Fruit fly (Drosophila melanogaster) whole organism, embryonic: Measurements from ENCODE around the gene CG31872.

Experiments
- Adf1 ChIP-seq: fragments of 200-800 bp; sonication (Bioruptor generic); IDR thresholded peaks from 2 replicates; pipeline ENCODE4 v1.3.6; 2022; ENCODE audit warnings: missing biosample characterization, missing genetic modification characterization
- Antp ChIP-seq: fragments of 200-800 bp; sonication (Bioruptor generic); optimal IDR thresholded peaks from 3 replicates; lab custom pipeline; 2016; ENCODE audit warnings: missing biosample characterization, missing genetic modification characterization
- Atf6 ChIP-seq: fragments of 200-800 bp; sonication (Bioruptor generic); IDR thresholded peaks from 2 replicates; pipeline ENCODE4 v1.3.6; 2022; ENCODE audit warnings: missing biosample characterization, missing genetic modification characterization
- BEAF-32 ChIP-seq: fragments of 200-800 bp; sonication (Bioruptor generic); optimal IDR thresholded peaks from 3 replicates; lab custom pipeline; 2017; ENCODE audit warnings: missing biosample characterization, missing genetic modification characterization, mild to moderate bottlenecking, moderate library complexity, missing genetic modification reagents
- CG10565 ChIP-seq: fragments of 200-800 bp; sonication (Bioruptor generic); optimal IDR thresholded peaks from 3 replicates; lab custom pipeline; 2016; ENCODE audit warnings: missing biosample characterization, mild to moderate bottlenecking, missing genetic modification characterization
- CG10654 ChIP-seq: fragments of 200-800 bp; sonication (Bioruptor generic); optimal IDR thresholded peaks from 2 replicates; lab custom pipeline; 2016; ENCODE audit warnings: missing biosample characterization, missing genetic modification characterization
- CG12104 ChIP-seq: fragments of 200-800 bp; sonication (Bioruptor generic); optimal IDR thresholded peaks from 3 replicates; lab custom pipeline; 2016; ENCODE audit warnings: missing biosample characterization, missing genetic modification characterization
- CG12219 ChIP-seq: fragments of 200-800 bp; sonication (Bioruptor generic); optimal IDR thresholded peaks from 3 replicates; lab custom pipeline; 2018; ENCODE audit warnings: missing biosample characterization, mild to moderate bottlenecking, missing genetic modification characterization
- CG12659 ChIP-seq: fragments of 200-800 bp; sonication (Bioruptor generic); optimal IDR thresholded peaks from 3 replicates; lab custom pipeline; 2017; ENCODE audit warnings: mild to moderate bottlenecking, missing biosample characterization, missing genetic modification reagents, missing genetic modification characterization
- CG15514 ChIP-seq: fragments of 200-800 bp; sonication (Bioruptor generic); optimal IDR thresholded peaks from 3 replicates; lab custom pipeline; 2017; ENCODE audit warnings: missing biosample characterization, missing genetic modification characterization, mild to moderate bottlenecking, moderate library complexity, missing genetic modification reagents
- CG17186 ChIP-seq: fragments of 200-800 bp; sonication (Bioruptor generic); optimal IDR thresholded peaks from 3 replicates; lab custom pipeline; 2017; ENCODE audit warnings: missing biosample characterization, missing genetic modification reagents, missing genetic modification characterization
- CG17385 ChIP-seq: fragments of 200-800 bp; sonication (Bioruptor generic); optimal IDR thresholded peaks from 3 replicates; lab custom pipeline; 2018; ENCODE audit warnings: missing biosample characterization, mild to moderate bottlenecking, missing genetic modification characterization
- CG18262 ChIP-seq: fragments of 200-800 bp; optimal IDR thresholded peaks from 3 replicates; lab custom pipeline; 2019; ENCODE audit warnings: missing biosample characterization, mild to moderate bottlenecking, missing genetic modification characterization, moderate library complexity
- CG2202 ChIP-seq: fragments of 200-800 bp; sonication (Bioruptor generic); optimal IDR thresholded peaks from 2 replicates; lab custom pipeline; 2018; ENCODE audit warnings: missing biosample characterization, mild to moderate bottlenecking, missing genetic modification characterization
- CG2678 ChIP-seq: fragments of 200-800 bp; sonication (Bioruptor generic); optimal IDR thresholded peaks from 3 replicates; lab custom pipeline; 2019; ENCODE audit warnings: missing biosample characterization, mild to moderate bottlenecking, missing genetic modification characterization, moderate library complexity
- CG3065 ChIP-seq: fragments of 200-800 bp; sonication (Bioruptor generic); optimal IDR thresholded peaks from 2 replicates; lab custom pipeline; 2016; ENCODE audit warnings: missing biosample characterization, missing genetic modification characterization
- CG34376 ChIP-seq: fragments of 200-800 bp; sonication (Bioruptor generic); optimal IDR thresholded peaks from 2 replicates; lab custom pipeline; 2018; ENCODE audit warnings: missing biosample characterization, mild to moderate bottlenecking, missing genetic modification characterization
- CG3995 ChIP-seq: fragments of 200-800 bp; sonication (Bioruptor generic); optimal IDR thresholded peaks from 3 replicates; lab custom pipeline; 2016; ENCODE audit warnings: missing biosample characterization, missing genetic modification characterization
- CG42726 ChIP-seq: fragments of 200-800 bp; sonication (Bioruptor generic); IDR thresholded peaks from 2 replicates; pipeline ENCODE4 v1.3.6; 2022; ENCODE audit warnings: missing biosample characterization, missing genetic modification characterization; ENCODE audit not compliant: partially characterized antibody
- CG4707 ChIP-seq: fragments of 200-800 bp; sonication (Bioruptor generic); optimal IDR thresholded peaks from 2 replicates; lab custom pipeline; 2018; ENCODE audit warnings: missing biosample characterization, mild to moderate bottlenecking, missing genetic modification characterization, moderate library complexity
- CG6791 ChIP-seq: fragments of 200-800 bp; sonication (Bioruptor generic); IDR thresholded peaks from 3 replicates; pipeline ENCODE4 v1.3.6; 2022; ENCODE audit warnings: missing biosample characterization, missing genetic modification characterization; ENCODE audit not compliant: partially characterized antibody
- CG6854 ChIP-seq: fragments of 200-800 bp; sonication (Bioruptor generic); optimal IDR thresholded peaks from 3 replicates; lab custom pipeline; 2017; ENCODE audit warnings: missing biosample characterization, mild to moderate bottlenecking, missing genetic modification characterization
- CG8281 ChIP-seq: fragments of 200-800 bp; sonication (Bioruptor generic); optimal IDR thresholded peaks from 2 replicates; lab custom pipeline; 2018; ENCODE audit warnings: missing biosample characterization, mild to moderate bottlenecking, missing genetic modification characterization, moderate library complexity
- Deaf1 ChIP-seq: fragments of 200-800 bp; optimal IDR thresholded peaks from 3 replicates; lab custom pipeline; 2019; ENCODE audit warnings: missing biosample characterization, mild to moderate bottlenecking, missing genetic modification characterization, moderate library complexity
- Dip3 ChIP-seq: fragments of 200-800 bp; sonication (Bioruptor generic); optimal IDR thresholded peaks from 3 replicates; lab custom pipeline; 2016; ENCODE audit warnings: missing biosample characterization, missing genetic modification characterization
- Dll ChIP-seq: fragments of 200-800 bp; sonication (Bioruptor generic); IDR thresholded peaks from 4 replicates; pipeline ENCODE4 v1.3.6; 2022; ENCODE audit warnings: missing biosample characterization, missing genetic modification characterization; ENCODE audit not compliant: partially characterized antibody
- Fer3 ChIP-seq: fragments of 200-800 bp; sonication (Bioruptor generic); optimal IDR thresholded peaks from 2 replicates; lab custom pipeline; 2018; ENCODE audit warnings: missing biosample characterization, mild to moderate bottlenecking, missing genetic modification characterization, moderate library complexity
- HHEX ChIP-seq: fragments of 200-800 bp; sonication (Bioruptor generic); optimal IDR thresholded peaks from 3 replicates; lab custom pipeline; 2017; ENCODE audit warnings: missing biosample characterization, mild to moderate bottlenecking, missing genetic modification characterization, missing genetic modification reagents
- HmgZ ChIP-seq: fragments of 200-800 bp; sonication (Bioruptor generic); optimal IDR thresholded peaks from 2 replicates; lab custom pipeline; 2018; ENCODE audit warnings: missing biosample characterization, mild to moderate bottlenecking, missing genetic modification characterization
- MBD-R2 ChIP-seq: fragments of 200-800 bp; sonication (Bioruptor generic); IDR thresholded peaks from 2 replicates; pipeline ENCODE4 v1.3.6; 2022; ENCODE audit warnings: missing biosample characterization, missing genetic modification characterization
- Med ChIP-seq: fragments of 200-800 bp; sonication (Bioruptor generic); peaks from one replicate; lab custom pipeline; 2016; ENCODE audit warnings: missing biosample characterization, missing genetic modification characterization, mild to moderate bottlenecking, inconsistent platforms, moderate library complexity
- Meics ChIP-seq: fragments of 200-800 bp; sonication (Bioruptor generic); optimal IDR thresholded peaks from 2 replicates; lab custom pipeline; 2017; ENCODE audit warnings: missing biosample characterization, mild to moderate bottlenecking, missing genetic modification characterization
- Myb ChIP-seq: fragments of 200-800 bp; sonication (Bioruptor generic); optimal IDR thresholded peaks from 2 replicates; lab custom pipeline; 2016; ENCODE audit warnings: missing biosample characterization, missing genetic modification characterization
- NfI ChIP-seq: fragments of 200-800 bp; sonication (Bioruptor generic); optimal IDR thresholded peaks from 3 replicates; lab custom pipeline; 2018; ENCODE audit warnings: missing biosample characterization, mild to moderate bottlenecking, missing genetic modification characterization, moderate library complexity
- Taf1 ChIP-seq: fragments of 200-800 bp; sonication (Bioruptor generic); IDR thresholded peaks from 2 replicates; pipeline ENCODE4 v1.3.6; 2022; ENCODE audit warnings: missing biosample characterization, missing genetic modification characterization
- Tbp ChIP-seq: fragments of >200 bp; optimal IDR thresholded peaks from 2 replicates; lab custom pipeline; 2018; ENCODE audit warnings: missing biosample characterization, missing genetic modification characterization
- bcd ChIP-seq: fragments of 200-800 bp; sonication (Bioruptor generic); optimal IDR thresholded peaks from 2 replicates; lab custom pipeline; 2017; ENCODE audit warnings: missing biosample characterization, mild to moderate bottlenecking, missing genetic modification characterization
- caup ChIP-seq: fragments of 200-800 bp; sonication (Bioruptor generic); optimal IDR thresholded peaks from 3 replicates; lab custom pipeline; 2017; ENCODE audit warnings: missing biosample characterization, mild to moderate bottlenecking, missing genetic modification characterization, moderate library complexity; ENCODE audit not compliant: severe bottlenecking
- esg ChIP-seq: fragments of 200-800 bp; sonication (Bioruptor generic); conservative IDR thresholded peaks from 2 replicates; pipeline ENCODE4 v1.3.6; 2022; ENCODE audit warnings: missing biosample characterization, missing genetic modification characterization
- fru ChIP-seq: fragments of >200 bp; optimal IDR thresholded peaks from 2 replicates; lab custom pipeline; 2017
- gcm2 ChIP-seq: fragments of 200-800 bp; sonication (Bioruptor generic); optimal IDR thresholded peaks from 2 replicates; lab custom pipeline; 2016; ENCODE audit warnings: missing biosample characterization, missing genetic modification characterization
- gfzf ChIP-seq: fragments of 200-800 bp; sonication (Bioruptor generic); optimal IDR thresholded peaks from 2 replicates; lab custom pipeline; 2016; ENCODE audit warnings: missing biosample characterization, mild to moderate bottlenecking, missing genetic modification characterization, moderate library complexity
- mam ChIP-seq: fragments of 200-800 bp; sonication (Bioruptor generic); optimal IDR thresholded peaks from 3 replicates; lab custom pipeline; 2016; ENCODE audit warnings: missing biosample characterization, missing genetic modification characterization
- nmo ChIP-seq: fragments of 200-800 bp; sonication (Bioruptor generic); optimal IDR thresholded peaks from 2 replicates; lab custom pipeline; 2018; ENCODE audit warnings: missing biosample characterization, mild to moderate bottlenecking, missing genetic modification characterization, moderate library complexity
- peb ChIP-seq: fragments of 200-800 bp; sonication (Bioruptor generic); IDR thresholded peaks from 2 replicates; pipeline ENCODE4 v1.3.6; 2022; ENCODE audit warnings: missing biosample characterization, missing genetic modification characterization
- phol ChIP-seq: fragments of 200-800 bp; sonication (Bioruptor generic); optimal IDR thresholded peaks from 3 replicates; lab custom pipeline; 2018; ENCODE audit warnings: missing biosample characterization, mild to moderate bottlenecking, missing genetic modification characterization, moderate library complexity
- pros ChIP-seq: fragments of 200-800 bp; sonication (Bioruptor generic); optimal IDR thresholded peaks from 3 replicates; lab custom pipeline; 2019; ENCODE audit warnings: missing biosample characterization, mild to moderate bottlenecking, missing genetic modification characterization, moderate library complexity
- row ChIP-seq: fragments of 200-800 bp; sonication (Bioruptor generic); IDR thresholded peaks from 3 replicates; pipeline ENCODE4 v1.3.6; 2022; ENCODE audit warnings: missing biosample characterization, missing genetic modification characterization
- tna ChIP-seq: fragments of 200-800 bp; sonication (Bioruptor generic); IDR thresholded peaks from 2 replicates; pipeline ENCODE4 v1.3.6; 2022; ENCODE audit warnings: missing biosample characterization, missing genetic modification characterization; ENCODE audit not compliant: partially characterized antibody
- usp ChIP-seq: fragments of >200 bp; optimal IDR thresholded peaks from 2 replicates; lab custom pipeline; 2017; ENCODE audit warnings: missing biosample characterization, missing genetic modification characterization
- vnd ChIP-seq: fragments of 200-800 bp; sonication (Bioruptor generic); IDR thresholded peaks from 3 replicates; pipeline ENCODE4 v1.3.6; 2022; ENCODE audit warnings: missing biosample characterization, missing genetic modification characterization; ENCODE audit not compliant: partially characterized antibody
- zen ChIP-seq: fragments of 200-800 bp; sonication (Bioruptor generic); optimal IDR thresholded peaks from 3 replicates; lab custom pipeline; 2018; ENCODE audit warnings: missing biosample characterization, mild to moderate bottlenecking, missing genetic modification characterization, moderate library complexity
- zfh1 ChIP-seq: fragments of 200-800 bp; sonication (Bioruptor generic); IDR thresholded peaks from 3 replicates; pipeline ENCODE4 v1.3.6; 2022; ENCODE audit warnings: missing biosample characterization, missing genetic modification characterization

The CG31872 gene

DNA sequence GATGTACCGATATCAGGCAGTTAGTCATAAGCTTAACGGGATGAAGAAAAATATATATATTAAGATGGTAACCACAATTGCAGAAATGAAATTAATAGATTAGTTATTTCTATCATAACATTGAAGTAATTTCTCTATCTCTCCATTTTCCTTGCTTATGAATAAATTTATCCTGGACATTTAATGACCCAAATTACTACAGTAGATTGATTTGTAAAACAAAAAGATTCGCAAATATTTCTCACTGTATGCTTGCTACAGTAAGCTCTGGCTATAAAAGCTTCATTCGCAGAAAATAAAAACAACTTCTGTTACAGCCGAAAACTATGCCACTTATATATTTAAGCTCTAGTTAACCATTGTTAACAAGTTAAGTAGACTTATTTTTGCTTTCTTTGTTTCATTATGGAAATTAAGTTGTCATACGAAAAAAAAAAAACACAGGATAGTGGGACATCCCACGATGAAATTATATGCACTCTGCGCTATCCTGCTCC is 40.9 kb downstream of the CG31872 start, which contains the start of gene CG17105 (continued):
- TF ChIP-seq esg (GFP tag; lab: Robert Waterston, UW) (no peak), CG12219 (no peak), Antp (no peak), CG10654 (GFP tag; lab: Kevin White, UChicago) (no peak), CG12659 (GFP tag; lab: Kevin White, UChicago) (no peak), NfI (GFP tag; lab: Kevin White, UChicago) (no peak), HmgZ (tag; lab: Kevin White, UChicago) (no peak), row (GFP tag; lab: Robert Waterston, UW) (0 out of 3 replicates have a peak, but pooled peaks have one; percentile 19), zen (tag; lab: Kevin White, UChicago) (no peak), CG6854 (no peak), CG15514 (no peak), phol (no peak), Meics (GFP tag; lab: Kevin White, UChicago) (peak; percentile 14), CG18262 (no peak), CG10565 (GFP tag; lab: Kevin White, UChicago) (no peak), Tbp (GFP tag; lab: Kevin White, UChicago) (no peak), HHEX (no peak), gfzf (GFP tag; lab: Kevin White, UChicago) (no peak), gcm2 (GFP tag; lab: Kevin White, UChicago) (no peak), CG2678 (tag; lab: Kevin White, UChicago) (peak; percentile 10), Med (peak; percentile 57), CG3065 (no peak), CG42726 (no peak), pros (GFP tag; lab: Kevin White, UChicago) (no peak), zfh1 (no peak), CG17186 (GFP tag; lab: Kevin White, UChicago) (no peak), Fer3 (tag; lab: Kevin White, UChicago) (peak; percentile 6), CG4707 (GFP tag; lab: Kevin White, UChicago) (no peak), MBD-R2 (no peak), Deaf1 (tag; lab: Kevin White, UChicago) (no peak), tna (no peak), bcd (GFP tag; lab: Kevin White, UChicago) (peak; percentile 3), BEAF-32 (GFP tag; lab: Kevin White, UChicago) (no peak), mam (no peak), CG3995 (GFP tag; lab: Kevin White, UChicago) (no peak), Myb (GFP tag; lab: Kevin White, UChicago) (no peak), vnd (GFP tag; lab: Robert Waterston, UW) (no peak), Taf1 (GFP tag; lab: Robert Waterston, UW) (no peak), nmo (GFP tag; lab: Kevin White, UChicago) (no peak), CG34376 (GFP tag; lab: Kevin White, UChicago) (no peak)

dm6 chr2L:10681602-10682001 is 41.9 kb downstream of the CG31872 start, which contains the start of gene CG17107:
Gene CG17107 (plus strand): TSS chr2L:10681902.
- TF ChIP-seq mam (no peak), caup (GFP tag; lab: Kevin White, UChicago) (no peak), CG2202 (tag; lab: Kevin White, UChicago) (no peak), CG17385 (GFP tag; lab: Kevin White, UChicago) (no peak), peb (GFP tag; lab: Robert Waterston, UW) (no peak), CG8281 (tag; lab: Kevin White, UChicago) (no peak), Dll (GFP tag; lab: Robert Waterston, UW) (no peak), zen (tag; lab: Kevin White, UChicago) (no peak), CG6791 (GFP tag; lab: Robert Waterston, UW) (no peak), MBD-R2 (no peak), fru (lab: Kevin White, UChicago) (no peak), Atf6 (GFP tag; lab: Robert Waterston, UW) (no peak), Dip3 (no peak), usp (GFP tag; lab: Kevin White, UChicago) (no peak), CG12104 (GFP tag; lab: Kevin White, UChicago) (no peak), Adf1 (GFP tag; lab: Robert Waterston, UW) (no peak)
